Worm (Caenorhabditis elegans): Measurements from ENCODE around the gene F09E5.3.

The F09E5.3 gene

ce11 chrII:5414040-5414439 lies 40.2 kb downstream of the F09E5.3 start, which contains the start of the genes EEED8.14 and EEED8.3:
Gene EEED8.14 (minus strand): TSS chrII:5414052.
Gene EEED8.3 (plus strand): TSS chrII:5414276.
- TF ChIP-seq sox-4 (tag; optimal IDR thresholded peaks at IDR 0.05) (no peak), aly-2 (tag; optimal IDR thresholded peaks at IDR 0.05) (no peak), tlp-1 (tag; optimal IDR thresholded peaks at IDR 0.05) (no peak), F16B12.6 (tag; optimal IDR thresholded peaks at IDR 0.05) (no peak), lin-39 (tag; optimal IDR thresholded peaks at IDR 0.05) (no peak), mep-1 (tag; optimal IDR thresholded peaks at IDR 0.05) (no peak), lir-3 (tag; optimal IDR thresholded peaks at IDR 0.05; ENCODE audit: poor library complexity) (no peak), grh-1 (GFP tag; IDR thresholded peaks at IDR 0.05) (no peak), C34B4.2 (tag; optimal IDR thresholded peaks at IDR 0.05) (no peak), fkh-8 (tag; optimal IDR thresholded peaks at IDR 0.05) (no peak), nhr-28 (tag; optimal IDR thresholded peaks at IDR 0.05) (no peak)

ce11 chrII:5416204-5416764 lies 42.5 kb downstream of the F09E5.3 start, which contains the start of gene EEED8.2:
Gene EEED8.2 (plus strand): TSS chrII:5416714.
- TF ChIP-seq skn-1 (tag; optimal IDR thresholded peaks at IDR 0.05) (no peak), nhr-76 (tag; optimal IDR thresholded peaks at IDR 0.05) (no peak), fkh-4 (tag; optimal IDR thresholded peaks at IDR 0.05; ENCODE audit: borderline replicate concordance) (no peak), nhr-71 (tag; optimal IDR thresholded peaks at IDR 0.05) (no peak), nhr-77 (tag; optimal IDR thresholded peaks at IDR 0.05) (no peak), isw-1 (GFP tag; IDR thresholded peaks at IDR 0.05) (no peak), fkh-10 (GFP tag; optimal IDR thresholded peaks at IDR 0.05) (no peak), unc-30 (tag; optimal IDR thresholded peaks at IDR 0.05) (no peak), zag-1 (tag; optimal IDR thresholded peaks at IDR 0.05) (no peak), nhr-19 (GFP tag; conservative IDR thresholded peaks at IDR 0.05) (no peak), pqm-1 (tag; optimal IDR thresholded peaks at IDR 0.05) (no peak), snpc-4 (tag; optimal IDR thresholded peaks at IDR 0.05) (no peak), grh-1 (GFP tag; IDR thresholded peaks at IDR 0.05) (no peak), blmp-1 (tag; optimal IDR thresholded peaks at IDR 0.05) (peak; percentile 14), fos-1 (tag; optimal IDR thresholded peaks at IDR 0.05) (no peak), mef-2 (tag; optimal IDR thresholded peaks at IDR 0.05) (no peak), elt-3 (tag; optimal IDR thresholded peaks at IDR 0.05) (peak in 1 of 6 experiments; percentile 2)

- TF ChIP-seq efl-1 (optimal IDR thresholded peaks at IDR 0.05) = no peak
- peak in 1 of 2 experiments; percentile 23 for TF ChIP-seq efl-1 (GFP tag; optimal IDR thresholded peaks at IDR 0.05 in 1 of 2)
- TF ChIP-seq hlh-17 (GFP tag; optimal IDR thresholded peaks at IDR 0.05; ENCODE audit: borderline replicate concordance) = no peak
Observed at ce11 chrII:5417905-5418304, 44.1 kb downstream of the F09E5.3 start.

- TF ChIP-seq dsc-1 (tag; optimal IDR thresholded peaks at IDR 0.05) = no peak
- no peak for TF ChIP-seq tbx-2 (tag; optimal IDR thresholded peaks at IDR 0.05)
- TF ChIP-seq ceh-90 (tag; optimal IDR thresholded peaks at IDR 0.05) = no peak
- no peak for TF ChIP-seq efl-1 (optimal IDR thresholded peaks at IDR 0.05)
- no peak for TF ChIP-seq efl-1 (GFP tag; optimal IDR thresholded peaks at IDR 0.05 in 1 of 2)
- no peak for TF ChIP-seq lsy-2 (tag; optimal IDR thresholded peaks at IDR 0.05)
- no peak for TF ChIP-seq nhr-76 (tag; optimal IDR thresholded peaks at IDR 0.05)
- no peak for TF ChIP-seq aly-2 (tag; optimal IDR thresholded peaks at IDR 0.05)
- no peak for TF ChIP-seq pax-3 (tag; optimal IDR thresholded peaks at IDR 0.05)
- TF ChIP-seq nhr-85 (tag) = no peak
- TF ChIP-seq ets-5 (GFP tag; IDR thresholded peaks at IDR 0.05) = no peak
Observed at ce11 chrII:5418317-5418716, 44.5 kb downstream of the F09E5.3 start.

- TF ChIP-seq hlh-4 (tag; optimal IDR thresholded peaks at IDR 0.05) (no peak), swsn-7 (tag; optimal IDR thresholded peaks at IDR 0.05) (no peak), xbp-1 (tag; optimal IDR thresholded peaks at IDR 0.05) (no peak), egl-13 (tag; optimal IDR thresholded peaks at IDR 0.05) (no peak), nhr-237 (tag; optimal IDR thresholded peaks at IDR 0.05) (no peak), hpl-2 (GFP tag; optimal IDR thresholded peaks at IDR 0.05) (no peak), aly-2 (tag; optimal IDR thresholded peaks at IDR 0.05) (no peak), grh-1 (GFP tag; IDR thresholded peaks at IDR 0.05) (no peak), nhr-71 (tag; optimal IDR thresholded peaks at IDR 0.05) (no peak), unc-130 (tag; optimal IDR thresholded peaks at IDR 0.05) (no peak), ama-1 (optimal IDR thresholded peaks at IDR 0.05) (no peak), zag-1 (tag; optimal IDR thresholded peaks at IDR 0.05) (no peak), lin-15B (tag; optimal IDR thresholded peaks at IDR 0.05) (no peak), nhr-11 (tag; optimal IDR thresholded peaks at IDR 0.05) (no peak)
Observed at ce11 chrII:5418929-5419328, 45.1 kb downstream of the F09E5.3 start, which contains the start of gene EEED8.15. Gene EEED8.15 (plus strand): TSS chrII:5419229.
